Worm (Caenorhabditis elegans) whole organism, late embryonic: Measurements from ENCODE around the gene F15B10.3.

Source experiments
- C08G9.2 ChIP-seq: sonication (generic microtip); optimal IDR thresholded peaks from 2 replicates; lab custom pipeline; 2016; ENCODE audit warnings: mild to moderate bottlenecking, missing genetic modification characterization, moderate library complexity, missing compliant biosample characterization
- C38D4.7 ChIP-seq: fragments of 200-800 bp; sonication (Bioruptor generic); optimal IDR thresholded peaks from 2 replicates; lab custom pipeline; 2018; ENCODE audit warnings: mild to moderate bottlenecking, missing genetic modification characterization, moderate library complexity, missing compliant biosample characterization
- F13H6.1 ChIP-seq: sonication (generic microtip); optimal IDR thresholded peaks from 2 replicates; lab custom pipeline; 2016; ENCODE audit warnings: missing genetic modification characterization, missing compliant biosample characterization
- K02D7.2 ChIP-seq: sonication (generic microtip); optimal IDR thresholded peaks from 2 replicates; lab custom pipeline; 2017; ENCODE audit warnings: mild to moderate bottlenecking, missing genetic modification characterization, missing compliant biosample characterization
- K09A11.1 ChIP-seq: sonication (generic microtip); optimal IDR thresholded peaks from 2 replicates; lab custom pipeline; 2017; ENCODE audit warnings: antibody characterized with exemption, mild to moderate bottlenecking, missing genetic modification characterization, missing compliant biosample characterization; ENCODE audit not compliant: insufficient read depth
- Y22D7AL.16 ChIP-seq: sonication (generic microtip); optimal IDR thresholded peaks from 2 replicates; lab custom pipeline; 2016; ENCODE audit warnings: missing genetic modification characterization, missing compliant biosample characterization
- ahr-1 ChIP-seq: sonication (generic microtip); optimal IDR thresholded peaks from 2 replicates; lab custom pipeline; 2016; ENCODE audit warnings: missing genetic modification characterization, missing compliant biosample characterization
- ama-1 ChIP-seq: fragments of 150-350 bp; optimal IDR thresholded peaks from 2 replicates; lab custom pipeline; 2014
- ceh-18 ChIP-seq: sonication (generic microtip); optimal IDR thresholded peaks from 2 replicates; lab custom pipeline; 2016; ENCODE audit warnings: missing genetic modification characterization, missing compliant biosample characterization
- ceh-19 ChIP-seq: fragments of 200-800 bp; sonication (Bioruptor generic); optimal IDR thresholded peaks from 2 replicates; lab custom pipeline; 2018; ENCODE audit warnings: mild to moderate bottlenecking, missing genetic modification characterization, missing compliant biosample characterization
- ceh-22 ChIP-seq: sonication (generic microtip); optimal IDR thresholded peaks from 2 replicates; lab custom pipeline; 2017; ENCODE audit warnings: missing biosample characterization, missing genetic modification characterization
- ceh-30 ChIP-seq: fragments of 150-350 bp; optimal IDR thresholded peaks from 2 replicates; lab custom pipeline; 2014; ENCODE audit warnings: missing biosample characterization, missing genetic modification characterization
- ceh-31 ChIP-seq: sonication (generic microtip); optimal IDR thresholded peaks from 2 replicates; lab custom pipeline; 2016; ENCODE audit warnings: missing genetic modification characterization, missing compliant biosample characterization
- ceh-34 ChIP-seq: sonication (generic microtip); optimal IDR thresholded peaks from 2 replicates; lab custom pipeline; 2016; ENCODE audit warnings: mild to moderate bottlenecking, missing genetic modification characterization, missing compliant biosample characterization
- ceh-45 ChIP-seq: fragments of 200-800 bp; sonication (Bioruptor generic); IDR thresholded peaks from 2 replicates; pipeline ENCODE4 v1.3.6; 2022; ENCODE audit warnings: missing genetic modification reagents, missing genetic modification characterization, missing compliant biosample characterization
- ceh-48 ChIP-seq: sonication (generic microtip); optimal IDR thresholded peaks from 2 replicates; lab custom pipeline; 2016; ENCODE audit warnings: missing genetic modification characterization, inconsistent platforms, missing compliant biosample characterization
- che-1 ChIP-seq: sonication (generic microtip); optimal IDR thresholded peaks from 2 replicates; lab custom pipeline; 2016; ENCODE audit warnings: mild to moderate bottlenecking, missing genetic modification characterization, missing compliant biosample characterization
- dmd-4 ChIP-seq: sonication (generic microtip); optimal IDR thresholded peaks from 2 replicates; lab custom pipeline; 2016; ENCODE audit warnings: borderline replicate concordance, missing genetic modification characterization, missing compliant biosample characterization
- dve-1 ChIP-seq: sonication (generic microtip); optimal IDR thresholded peaks from 2 replicates; lab custom pipeline; 2017; ENCODE audit warnings: antibody characterized with exemption, mild to moderate bottlenecking, missing genetic modification characterization, missing compliant biosample characterization
- elt-4 ChIP-seq: sonication (generic microtip); optimal IDR thresholded peaks from 2 replicates; lab custom pipeline; 2016; ENCODE audit warnings: missing genetic modification characterization, missing compliant biosample characterization
- ets-4 ChIP-seq: sonication (generic microtip); optimal IDR thresholded peaks from 2 replicates; lab custom pipeline; 2016; ENCODE audit warnings: missing genetic modification characterization, missing compliant biosample characterization
- eyg-1 ChIP-seq: sonication (generic microtip); optimal IDR thresholded peaks from 2 replicates; lab custom pipeline; 2016; ENCODE audit warnings: missing genotype, missing genetic modification characterization, missing compliant biosample characterization
- fkh-10 ChIP-seq: fragments of 150-350 bp; optimal IDR thresholded peaks from 2 replicates; lab custom pipeline; 2014; ENCODE audit warnings: missing biosample characterization, missing genetic modification reagents, missing genetic modification characterization
- gmeb-2 ChIP-seq: sonication (generic microtip); optimal IDR thresholded peaks from 2 replicates; lab custom pipeline; 2016; ENCODE audit warnings: missing genetic modification characterization, inconsistent platforms, missing compliant biosample characterization
- hlh-13 ChIP-seq: fragments of 200-800 bp; sonication (Bioruptor generic); optimal IDR thresholded peaks from 2 replicates; lab custom pipeline; 2018; ENCODE audit warnings: mild to moderate bottlenecking, missing genetic modification characterization, missing compliant biosample characterization
- hlh-15 ChIP-seq: sonication (generic microtip); optimal IDR thresholded peaks from 2 replicates; lab custom pipeline; 2016; ENCODE audit warnings: missing genetic modification characterization, missing compliant biosample characterization
- mec-3 ChIP-seq: sonication (generic microtip); optimal IDR thresholded peaks from 2 replicates; lab custom pipeline; 2016; ENCODE audit warnings: borderline replicate concordance, missing genetic modification characterization, missing compliant biosample characterization
- nhr-11 ChIP-seq: fragments of 150-350 bp; optimal IDR thresholded peaks from 2 replicates; lab custom pipeline; 2014; ENCODE audit warnings: missing biosample characterization, missing genetic modification characterization
- nhr-232 ChIP-seq: sonication (generic microtip); optimal IDR thresholded peaks from 2 replicates; lab custom pipeline; 2016; ENCODE audit warnings: missing genetic modification characterization, missing compliant biosample characterization
- npax-4 ChIP-seq: sonication (generic microtip); optimal IDR thresholded peaks from 2 replicates; lab custom pipeline; 2016; ENCODE audit warnings: missing genetic modification characterization, missing compliant biosample characterization
- odd-2 ChIP-seq: sonication (generic microtip); optimal IDR thresholded peaks from 2 replicates; lab custom pipeline; 2017; ENCODE audit warnings: antibody characterized with exemption, mild to moderate bottlenecking, missing genetic modification characterization, missing compliant biosample characterization
- pax-1 ChIP-seq: fragments of 150-350 bp; optimal IDR thresholded peaks from 2 replicates; lab custom pipeline; 2014; ENCODE audit warnings: missing biosample characterization, missing genetic modification characterization
- pha-2 ChIP-seq: sonication (generic microtip); optimal IDR thresholded peaks from 2 replicates; lab custom pipeline; 2017; ENCODE audit warnings: mild to moderate bottlenecking, missing genetic modification characterization, missing compliant biosample characterization
- pha-4 ChIP-seq: fragments of 150-350 bp; optimal IDR thresholded peaks from 2 replicates; lab custom pipeline; 2018; ENCODE audit warnings: missing biosample characterization, missing genetic modification reagents, missing genetic modification characterization
- pros-1 ChIP-seq: fragments of 150-350 bp; optimal IDR thresholded peaks from 2 replicates; lab custom pipeline; 2014; ENCODE audit warnings: missing biosample characterization, missing genetic modification reagents, missing genetic modification characterization
- ref-2 ChIP-seq: sonication (generic microtip); optimal IDR thresholded peaks from 2 replicates; lab custom pipeline; 2016; ENCODE audit warnings: missing genetic modification characterization, missing compliant biosample characterization
- rnt-1 ChIP-seq: sonication (generic microtip); optimal IDR thresholded peaks from 2 replicates; lab custom pipeline; 2016; ENCODE audit warnings: missing genetic modification characterization, missing compliant biosample characterization
- sdc-2 ChIP-seq: sonication (generic microtip); optimal IDR thresholded peaks from 2 replicates; lab custom pipeline; 2016; ENCODE audit warnings: missing genotype, missing genetic modification characterization, missing compliant biosample characterization
- sox-4 ChIP-seq: sonication (generic microtip); optimal IDR thresholded peaks from 2 replicates; lab custom pipeline; 2017; ENCODE audit warnings: mild to moderate bottlenecking, missing genetic modification characterization, inconsistent platforms, missing compliant biosample characterization
- syd-9 ChIP-seq: sonication (generic microtip); optimal IDR thresholded peaks from 2 replicates; lab custom pipeline; 2016; ENCODE audit warnings: mild to moderate bottlenecking, missing genetic modification characterization, moderate library complexity, missing compliant biosample characterization
- tbx-2 ChIP-seq: sonication (generic microtip); optimal IDR thresholded peaks from 2 replicates; lab custom pipeline; 2016; ENCODE audit warnings: missing genetic modification characterization, missing compliant biosample characterization
- ttx-3 ChIP-seq: sonication (generic microtip); optimal IDR thresholded peaks from 2 replicates; lab custom pipeline; 2016; ENCODE audit warnings: missing genetic modification reagents, missing genetic modification characterization, missing compliant biosample characterization
- unc-3 ChIP-seq, 2 experiments: fragments of 200-800 bp in 1 of 2; sonication (Bioruptor generic) in 1 of 2; sonication (generic microtip) in 1 of 2; conservative IDR thresholded peaks in 1 of 2; optimal IDR thresholded peaks in 1 of 2; 2 replicates each; pipeline versions ENCODE4 v1.3.6 to Lab custom; 2016 to 2022; ENCODE audit warnings: missing compliant biosample characterization in 2 of 2, missing genetic modification characterization in 2 of 2, missing genetic modification reagents in 1 of 2
- unc-42 ChIP-seq: sonication (generic microtip); optimal IDR thresholded peaks from 2 replicates; lab custom pipeline; 2016; ENCODE audit warnings: missing genotype, missing genetic modification characterization, missing compliant biosample characterization
- unc-86 ChIP-seq: sonication (generic microtip); optimal IDR thresholded peaks from 2 replicates; lab custom pipeline; 2016; ENCODE audit warnings: missing genetic modification characterization, missing compliant biosample characterization
- zip-5 ChIP-seq: sonication (generic microtip); optimal IDR thresholded peaks from 2 replicates; lab custom pipeline; 2016; ENCODE audit warnings: missing genetic modification characterization, missing compliant biosample characterization

Gene F15B10.3

DNA sequence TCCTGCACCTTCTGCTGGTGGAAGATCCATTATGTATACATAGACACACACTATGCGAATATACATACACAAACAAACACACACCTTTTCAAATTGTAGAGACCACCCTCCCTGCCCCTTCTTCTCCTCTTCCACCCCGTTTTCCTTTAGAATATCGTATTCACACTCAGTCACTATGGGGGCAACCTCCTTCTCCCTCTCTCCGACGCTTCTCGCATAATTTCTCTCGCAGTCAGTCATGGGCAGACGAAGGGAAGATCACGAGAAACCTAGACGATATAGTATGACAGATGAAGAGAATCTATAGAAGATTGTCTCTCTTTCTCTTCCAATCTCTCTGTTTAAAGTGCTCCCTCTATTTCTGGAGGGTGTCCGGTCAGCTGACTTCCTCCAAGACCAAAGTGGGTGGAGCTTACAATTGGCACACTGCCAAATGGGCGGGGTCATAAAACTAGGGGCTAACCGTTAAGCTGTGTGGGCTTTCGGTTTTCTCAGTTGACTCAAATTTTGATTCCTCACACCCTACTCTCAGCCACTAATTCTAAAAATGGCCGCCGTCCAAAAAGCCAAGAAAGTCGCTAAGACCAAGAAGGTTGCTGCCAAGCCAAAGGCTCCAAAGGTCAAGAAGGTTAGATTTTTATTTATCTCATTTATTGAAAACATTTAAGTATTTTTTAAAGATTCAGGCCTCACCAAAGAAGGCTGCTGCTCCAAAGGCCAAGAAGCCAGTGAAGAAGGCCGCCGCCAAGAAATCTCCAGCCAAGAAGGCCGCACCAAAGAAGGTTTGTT lies 43.6 kb downstream of the F15B10.3 start, which contains the start of gene hil-7 (continued):
- peak; percentile 82 for TF ChIP-seq unc-42 (tag; lab: Kevin White, UChicago)
- no peak for TF ChIP-seq C08G9.2 (tag; lab: Kevin White, UChicago)
- no peak for TF ChIP-seq hlh-13 (GFP tag; lab: Kevin White, UChicago)
- peak; percentile 25 for TF ChIP-seq dmd-4 (tag; lab: Kevin White, UChicago)

DNA sequence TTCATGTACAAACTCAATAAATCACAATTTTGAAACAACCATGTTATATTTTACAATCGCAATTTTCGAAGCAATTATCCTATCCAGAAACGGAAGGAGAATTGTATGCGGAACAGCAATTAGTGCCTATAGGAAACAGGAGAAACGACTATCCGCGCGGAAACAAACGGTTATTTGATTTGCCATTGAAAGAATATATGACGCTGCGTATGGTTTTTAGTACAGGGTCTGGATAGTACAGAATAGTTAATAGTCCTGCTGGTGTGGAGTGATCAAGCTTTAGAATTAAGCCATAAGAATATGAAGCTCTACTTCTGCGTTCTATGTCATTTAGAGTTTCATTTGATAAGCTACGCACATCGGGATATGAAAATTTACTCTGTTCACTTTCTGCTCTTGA lies 44.4 kb downstream of the F15B10.3 start:
- TF ChIP-seq ama-1 (lab: Kevin White, UChicago) = peak; percentile 93
- no peak for TF ChIP-seq C38D4.7 (GFP tag; lab: Kevin White, UChicago)
- TF ChIP-seq unc-3 (GFP tag; conservative IDR thresholded peaks at IDR 0.05; lab: Robert Waterston, UW) = no peak
- TF ChIP-seq unc-3 (tag; optimal IDR thresholded peaks at IDR 0.05; lab: Kevin White, UChicago) = no peak
- no peak for TF ChIP-seq pha-2
- TF ChIP-seq pax-1 (tag; lab: Kevin White, UChicago) = no peak
- no peak for TF ChIP-seq ceh-34 (tag; lab: Kevin White, UChicago)
- TF ChIP-seq ceh-31 (tag; lab: Kevin White, UChicago) = peak; percentile 12
- TF ChIP-seq ceh-19 (GFP tag; lab: Kevin White, UChicago) = no peak
- no peak for TF ChIP-seq unc-42 (tag; lab: Kevin White, UChicago)
- TF ChIP-seq pros-1 (tag; lab: Kevin White, UChicago) = peak; percentile 42
- TF ChIP-seq rnt-1 (tag; lab: Kevin White, UChicago) = peak; percentile 12

DNA sequence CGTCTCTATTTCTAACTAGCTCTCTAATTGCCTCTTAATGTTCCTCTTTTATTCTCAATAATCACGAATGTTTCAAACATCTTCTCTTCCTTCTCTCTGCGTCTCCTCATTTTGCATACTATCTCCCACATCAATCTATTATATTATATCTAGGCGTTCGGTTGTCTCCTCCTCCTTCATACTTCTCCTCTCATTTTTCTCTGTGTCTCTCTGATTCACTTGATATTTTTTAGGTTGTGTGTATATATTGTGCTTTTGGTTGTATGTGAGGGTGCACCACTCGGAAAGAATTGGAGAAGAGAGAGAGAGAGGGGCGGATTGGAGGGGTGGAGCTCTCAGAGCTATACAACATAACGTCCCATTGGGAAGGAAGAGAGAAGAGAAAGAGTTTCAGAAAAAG lies 46.1 kb downstream of the F15B10.3 start:
- TF ChIP-seq pros-1 (tag; lab: Kevin White, UChicago) = no peak
- TF ChIP-seq ref-2 (tag; lab: Kevin White, UChicago) = peak; percentile 18
- TF ChIP-seq ahr-1 (tag; lab: Kevin White, UChicago) = no peak
- TF ChIP-seq Y22D7AL.16 = no peak
- TF ChIP-seq K09A11.1 (tag; lab: Kevin White, UChicago) = no peak
- TF ChIP-seq zip-5 = no peak
- TF ChIP-seq ceh-48 (tag; lab: Kevin White, UChicago) = no peak
- TF ChIP-seq nhr-232 = no peak
- no peak for TF ChIP-seq unc-3 (GFP tag; conservative IDR thresholded peaks at IDR 0.05; lab: Robert Waterston, UW)
- no peak for TF ChIP-seq unc-3 (tag; optimal IDR thresholded peaks at IDR 0.05; lab: Kevin White, UChicago)
- no peak for TF ChIP-seq syd-9
- TF ChIP-seq ceh-45 = no peak
- no peak for TF ChIP-seq ceh-30 (tag; lab: Kevin White, UChicago)
- no peak for TF ChIP-seq gmeb-2 (tag; lab: Kevin White, UChicago)
- peak; percentile 54 for TF ChIP-seq ceh-22
- TF ChIP-seq ceh-34 (tag; lab: Kevin White, UChicago) = peak; percentile 61
- TF ChIP-seq K02D7.2 (tag; lab: Kevin White, UChicago) = no peak
- TF ChIP-seq rnt-1 (tag; lab: Kevin White, UChicago) = peak; percentile 68
- TF ChIP-seq nhr-11 (tag; lab: Kevin White, UChicago) = peak; percentile 54
- TF ChIP-seq npax-4 (tag; lab: Kevin White, UChicago) = no peak
- TF ChIP-seq che-1 (tag; lab: Kevin White, UChicago) = no peak
- TF ChIP-seq ets-4 (tag; lab: Kevin White, UChicago) = peak; percentile 22
- TF ChIP-seq ama-1 (lab: Kevin White, UChicago) = no peak
- no peak for TF ChIP-seq dve-1 (tag; lab: Kevin White, UChicago)
- TF ChIP-seq ceh-18 (tag; lab: Kevin White, UChicago) = peak; percentile 31
- TF ChIP-seq elt-4 = no peak
- no peak for TF ChIP-seq sdc-2 (tag; lab: Kevin White, UChicago)
- no peak for TF ChIP-seq pha-4 (tag; lab: Kevin White, UChicago)
- TF ChIP-seq odd-2 (tag; lab: Kevin White, UChicago) = no peak
- no peak for TF ChIP-seq mec-3 (tag; lab: Kevin White, UChicago)
- TF ChIP-seq F13H6.1 (tag; lab: Kevin White, UChicago) = peak; percentile 33
- no peak for TF ChIP-seq unc-86 (tag; lab: Kevin White, UChicago)
- peak; percentile 71 for TF ChIP-seq tbx-2 (tag; lab: Kevin White, UChicago)
- no peak for TF ChIP-seq hlh-15
- no peak for TF ChIP-seq sox-4 (tag; lab: Kevin White, UChicago)
- TF ChIP-seq eyg-1 (tag; lab: Kevin White, UChicago) = no peak
- TF ChIP-seq ttx-3 = no peak
- TF ChIP-seq C38D4.7 (GFP tag; lab: Kevin White, UChicago) = no peak
- no peak for TF ChIP-seq fkh-10 (GFP tag; lab: Kevin White, UChicago)
